Worm (Caenorhabditis elegans) whole organism, late embryonic: ENCODE data around the gene K09C4.4.

Source experiments
- C08G9.2 ChIP-seq: sonication (generic microtip); optimal IDR thresholded peaks from 2 replicates; lab custom pipeline; 2016; ENCODE audit warnings: mild to moderate bottlenecking, missing genetic modification characterization, moderate library complexity, missing compliant biosample characterization
- C38D4.7 ChIP-seq: fragments of 200-800 bp; sonication (Bioruptor generic); optimal IDR thresholded peaks from 2 replicates; lab custom pipeline; 2018; ENCODE audit warnings: mild to moderate bottlenecking, missing genetic modification characterization, moderate library complexity, missing compliant biosample characterization
- K09A11.1 ChIP-seq: sonication (generic microtip); optimal IDR thresholded peaks from 2 replicates; lab custom pipeline; 2017; ENCODE audit warnings: antibody characterized with exemption, mild to moderate bottlenecking, missing genetic modification characterization, missing compliant biosample characterization; ENCODE audit not compliant: insufficient read depth
- Y22D7AL.16 ChIP-seq: sonication (generic microtip); optimal IDR thresholded peaks from 2 replicates; lab custom pipeline; 2016; ENCODE audit warnings: missing genetic modification characterization, missing compliant biosample characterization
- ahr-1 ChIP-seq: sonication (generic microtip); optimal IDR thresholded peaks from 2 replicates; lab custom pipeline; 2016; ENCODE audit warnings: missing genetic modification characterization, missing compliant biosample characterization
- ceh-14 ChIP-seq: sonication (generic microtip); optimal IDR thresholded peaks from 2 replicates; lab custom pipeline; 2016; ENCODE audit warnings: missing genotype, missing genetic modification characterization, missing compliant biosample characterization
- ceh-18 ChIP-seq: sonication (generic microtip); optimal IDR thresholded peaks from 2 replicates; lab custom pipeline; 2016; ENCODE audit warnings: missing genetic modification characterization, missing compliant biosample characterization
- ceh-19 ChIP-seq: fragments of 200-800 bp; sonication (Bioruptor generic); optimal IDR thresholded peaks from 2 replicates; lab custom pipeline; 2018; ENCODE audit warnings: mild to moderate bottlenecking, missing genetic modification characterization, missing compliant biosample characterization
- ceh-22 ChIP-seq: sonication (generic microtip); optimal IDR thresholded peaks from 2 replicates; lab custom pipeline; 2017; ENCODE audit warnings: missing biosample characterization, missing genetic modification characterization
- ceh-24 ChIP-seq: sonication (generic microtip); optimal IDR thresholded peaks from 2 replicates; lab custom pipeline; 2016; ENCODE audit warnings: mild to moderate bottlenecking, missing genetic modification characterization, missing compliant biosample characterization
- ceh-30 ChIP-seq: fragments of 150-350 bp; optimal IDR thresholded peaks from 2 replicates; lab custom pipeline; 2014; ENCODE audit warnings: missing biosample characterization, missing genetic modification characterization
- ceh-31 ChIP-seq: sonication (generic microtip); optimal IDR thresholded peaks from 2 replicates; lab custom pipeline; 2016; ENCODE audit warnings: missing genetic modification characterization, missing compliant biosample characterization
- ceh-45 ChIP-seq: fragments of 200-800 bp; sonication (Bioruptor generic); IDR thresholded peaks from 2 replicates; pipeline ENCODE4 v1.3.6; 2022; ENCODE audit warnings: missing genetic modification reagents, missing genetic modification characterization, missing compliant biosample characterization
- ceh-48 ChIP-seq: sonication (generic microtip); optimal IDR thresholded peaks from 2 replicates; lab custom pipeline; 2016; ENCODE audit warnings: missing genetic modification characterization, inconsistent platforms, missing compliant biosample characterization
- ceh-6 ChIP-seq: fragments of 200-800 bp; sonication (Bioruptor generic); optimal IDR thresholded peaks from 2 replicates; lab custom pipeline; 2018; ENCODE audit warnings: mild to moderate bottlenecking, missing genetic modification characterization, missing compliant biosample characterization
- ceh-9 ChIP-seq: sonication (generic microtip); optimal IDR thresholded peaks from 2 replicates; lab custom pipeline; 2016; ENCODE audit warnings: mild to moderate bottlenecking, missing genetic modification characterization, inconsistent platforms, missing compliant biosample characterization
- che-1 ChIP-seq: sonication (generic microtip); optimal IDR thresholded peaks from 2 replicates; lab custom pipeline; 2016; ENCODE audit warnings: mild to moderate bottlenecking, missing genetic modification characterization, missing compliant biosample characterization
- elt-2 ChIP-seq: sonication (generic microtip); optimal IDR thresholded peaks from 2 replicates; lab custom pipeline; 2016; ENCODE audit warnings: missing genetic modification reagents, missing genetic modification characterization, missing compliant biosample characterization
- elt-4 ChIP-seq: sonication (generic microtip); optimal IDR thresholded peaks from 2 replicates; lab custom pipeline; 2016; ENCODE audit warnings: missing genetic modification characterization, missing compliant biosample characterization
- ets-4 ChIP-seq: sonication (generic microtip); optimal IDR thresholded peaks from 2 replicates; lab custom pipeline; 2016; ENCODE audit warnings: missing genetic modification characterization, missing compliant biosample characterization
- eyg-1 ChIP-seq: sonication (generic microtip); optimal IDR thresholded peaks from 2 replicates; lab custom pipeline; 2016; ENCODE audit warnings: missing genotype, missing genetic modification characterization, missing compliant biosample characterization
- fax-1 ChIP-seq: sonication (generic microtip); optimal IDR thresholded peaks from 2 replicates; lab custom pipeline; 2016; ENCODE audit warnings: missing genotype, missing genetic modification characterization, missing compliant biosample characterization
- gmeb-2 ChIP-seq: sonication (generic microtip); optimal IDR thresholded peaks from 2 replicates; lab custom pipeline; 2016; ENCODE audit warnings: missing genetic modification characterization, inconsistent platforms, missing compliant biosample characterization
- hlh-13 ChIP-seq: fragments of 200-800 bp; sonication (Bioruptor generic); optimal IDR thresholded peaks from 2 replicates; lab custom pipeline; 2018; ENCODE audit warnings: mild to moderate bottlenecking, missing genetic modification characterization, missing compliant biosample characterization
- hlh-15 ChIP-seq: sonication (generic microtip); optimal IDR thresholded peaks from 2 replicates; lab custom pipeline; 2016; ENCODE audit warnings: missing genetic modification characterization, missing compliant biosample characterization
- hlh-30 ChIP-seq: sonication (generic microtip); optimal IDR thresholded peaks from 2 replicates; lab custom pipeline; 2017; ENCODE audit warnings: antibody characterized with exemption, missing genetic modification characterization, missing compliant biosample characterization; ENCODE audit not compliant: insufficient read depth
- hlh-6 ChIP-seq: sonication (generic microtip); optimal IDR thresholded peaks from 2 replicates; lab custom pipeline; 2016; ENCODE audit warnings: missing genotype, missing genetic modification characterization, missing compliant biosample characterization
- lim-6 ChIP-seq: sonication (generic microtip); optimal IDR thresholded peaks from 2 replicates; lab custom pipeline; 2016; ENCODE audit warnings: missing genetic modification characterization, missing compliant biosample characterization
- lin-11 ChIP-seq: fragments of 200-800 bp; sonication (Bioruptor generic); optimal IDR thresholded peaks from 2 replicates; lab custom pipeline; 2018; ENCODE audit warnings: mild to moderate bottlenecking, missing genetic modification characterization, missing compliant biosample characterization
- madf-2 ChIP-seq: sonication (generic microtip); optimal IDR thresholded peaks from 2 replicates; lab custom pipeline; 2017; ENCODE audit warnings: missing genetic modification characterization, missing compliant biosample characterization
- mec-3 ChIP-seq: sonication (generic microtip); optimal IDR thresholded peaks from 2 replicates; lab custom pipeline; 2016; ENCODE audit warnings: borderline replicate concordance, missing genetic modification characterization, missing compliant biosample characterization
- nfya-1 ChIP-seq: sonication (generic microtip); optimal IDR thresholded peaks from 2 replicates; lab custom pipeline; 2017; ENCODE audit warnings: missing genetic modification characterization, mild to moderate bottlenecking, missing compliant biosample characterization, antibody characterized with exemption, moderate library complexity
- nhr-11 ChIP-seq: fragments of 150-350 bp; optimal IDR thresholded peaks from 2 replicates; lab custom pipeline; 2014; ENCODE audit warnings: missing biosample characterization, missing genetic modification characterization
- nhr-232 ChIP-seq: sonication (generic microtip); optimal IDR thresholded peaks from 2 replicates; lab custom pipeline; 2016; ENCODE audit warnings: missing genetic modification characterization, missing compliant biosample characterization
- npax-4 ChIP-seq: sonication (generic microtip); optimal IDR thresholded peaks from 2 replicates; lab custom pipeline; 2016; ENCODE audit warnings: missing genetic modification characterization, missing compliant biosample characterization
- odd-2 ChIP-seq: sonication (generic microtip); optimal IDR thresholded peaks from 2 replicates; lab custom pipeline; 2017; ENCODE audit warnings: antibody characterized with exemption, mild to moderate bottlenecking, missing genetic modification characterization, missing compliant biosample characterization
- pat-9 ChIP-seq: fragments of 200-800 bp; sonication (Bioruptor generic); optimal IDR thresholded peaks from 2 replicates; lab custom pipeline; 2018; ENCODE audit warnings: mild to moderate bottlenecking, missing genetic modification characterization, moderate library complexity, missing compliant biosample characterization
- pax-1 ChIP-seq: fragments of 150-350 bp; optimal IDR thresholded peaks from 2 replicates; lab custom pipeline; 2014; ENCODE audit warnings: missing biosample characterization, missing genetic modification characterization
- pha-2 ChIP-seq: sonication (generic microtip); optimal IDR thresholded peaks from 2 replicates; lab custom pipeline; 2017; ENCODE audit warnings: mild to moderate bottlenecking, missing genetic modification characterization, missing compliant biosample characterization
- pha-4 ChIP-seq: fragments of 150-350 bp; optimal IDR thresholded peaks from 2 replicates; lab custom pipeline; 2018; ENCODE audit warnings: missing biosample characterization, missing genetic modification reagents, missing genetic modification characterization
- pqm-1 ChIP-seq: sonication (generic microtip); optimal IDR thresholded peaks from 2 replicates; lab custom pipeline; 2016; ENCODE audit warnings: missing genetic modification characterization, missing compliant biosample characterization
- pros-1 ChIP-seq: fragments of 150-350 bp; optimal IDR thresholded peaks from 2 replicates; lab custom pipeline; 2014; ENCODE audit warnings: missing biosample characterization, missing genetic modification reagents, missing genetic modification characterization
- rnt-1 ChIP-seq: sonication (generic microtip); optimal IDR thresholded peaks from 2 replicates; lab custom pipeline; 2016; ENCODE audit warnings: missing genetic modification characterization, missing compliant biosample characterization
- sdc-2 ChIP-seq: sonication (generic microtip); optimal IDR thresholded peaks from 2 replicates; lab custom pipeline; 2016; ENCODE audit warnings: missing genotype, missing genetic modification characterization, missing compliant biosample characterization
- sox-2 ChIP-seq: fragments of 200-800 bp; sonication (Bioruptor generic); IDR thresholded peaks from 2 replicates; pipeline ENCODE4 v1.3.6; 2022; ENCODE audit warnings: missing genetic modification reagents, missing genetic modification characterization, missing compliant biosample characterization
- sox-4 ChIP-seq: sonication (generic microtip); optimal IDR thresholded peaks from 2 replicates; lab custom pipeline; 2017; ENCODE audit warnings: mild to moderate bottlenecking, missing genetic modification characterization, inconsistent platforms, missing compliant biosample characterization
- tbx-7 ChIP-seq: sonication (generic microtip); optimal IDR thresholded peaks from 2 replicates; lab custom pipeline; 2016; ENCODE audit warnings: missing genotype, missing genetic modification characterization, missing compliant biosample characterization
- ttx-3 ChIP-seq: sonication (generic microtip); optimal IDR thresholded peaks from 2 replicates; lab custom pipeline; 2016; ENCODE audit warnings: missing genetic modification reagents, missing genetic modification characterization, missing compliant biosample characterization
- unc-3 ChIP-seq, 2 experiments: fragments of 200-800 bp in 1 of 2; sonication (Bioruptor generic) in 1 of 2; sonication (generic microtip) in 1 of 2; conservative IDR thresholded peaks in 1 of 2; optimal IDR thresholded peaks in 1 of 2; 2 replicates each; pipeline versions ENCODE4 v1.3.6 to Lab custom; 2016 to 2022; ENCODE audit warnings: missing compliant biosample characterization in 2 of 2, missing genetic modification characterization in 2 of 2, missing genetic modification reagents in 1 of 2
- unc-42 ChIP-seq: sonication (generic microtip); optimal IDR thresholded peaks from 2 replicates; lab custom pipeline; 2016; ENCODE audit warnings: missing genotype, missing genetic modification characterization, missing compliant biosample characterization
- unc-55 ChIP-seq: sonication (generic microtip); optimal IDR thresholded peaks from 2 replicates; lab custom pipeline; 2017; ENCODE audit warnings: missing biosample characterization, missing genetic modification reagents, missing genetic modification characterization
- unc-86 ChIP-seq: sonication (generic microtip); optimal IDR thresholded peaks from 2 replicates; lab custom pipeline; 2016; ENCODE audit warnings: missing genetic modification characterization, missing compliant biosample characterization
- zip-5 ChIP-seq: sonication (generic microtip); optimal IDR thresholded peaks from 2 replicates; lab custom pipeline; 2016; ENCODE audit warnings: missing genetic modification characterization, missing compliant biosample characterization

Gene K09C4.4

DNA sequence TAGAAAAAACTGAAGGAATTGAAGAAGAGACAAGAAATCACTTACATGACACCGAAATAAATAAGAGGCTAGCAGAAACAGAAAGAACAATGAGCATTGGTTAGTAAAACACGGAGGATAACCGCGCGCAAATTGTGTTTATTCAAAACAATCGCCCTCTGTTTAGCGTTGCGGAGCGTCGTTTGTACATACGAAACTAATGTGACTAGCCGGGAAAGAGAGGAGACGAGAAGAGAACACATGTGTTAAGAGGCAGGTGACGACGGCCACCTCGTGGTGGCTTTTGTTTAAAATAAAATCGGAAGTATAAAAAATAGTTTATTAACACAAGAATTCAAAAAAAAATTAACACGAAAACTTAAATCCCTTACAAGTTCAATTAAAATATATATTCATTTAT, 43.5 kb upstream of the K09C4.4 start, which contains the start of gene F40F4.7:
TSS of gene F40F4.7 (minus strand) at position 122 of the 400 bp plus-strand sequence.
- TF ChIP-seq ceh-9 (tag; lab: Kevin White, UChicago) (no peak), ttx-3 (no peak), odd-2 (no peak), pha-2 (tag; lab: Kevin White, UChicago) (no peak), ceh-18 (tag; lab: Kevin White, UChicago) (peak; percentile 12), pqm-1 (tag; lab: Kevin White, UChicago) (no peak), unc-86 (tag; lab: Kevin White, UChicago) (no peak), unc-55 (peak; percentile 61), elt-2 (tag; lab: Kevin White, UChicago) (no peak), ceh-14 (tag; lab: Kevin White, UChicago) (no peak), hlh-15 (no peak), C08G9.2 (tag; lab: Kevin White, UChicago) (no peak), gmeb-2 (tag; lab: Kevin White, UChicago) (no peak), lim-6 (tag; lab: Kevin White, UChicago) (no peak), Y22D7AL.16 (no peak), fax-1 (tag; lab: Kevin White, UChicago) (no peak), ceh-48 (tag; lab: Kevin White, UChicago) (no peak), ceh-24 (tag; lab: Kevin White, UChicago) (no peak), ceh-30 (tag; lab: Kevin White, UChicago) (no peak), ceh-45 (GFP tag; lab: Robert Waterston, UW) (no peak), hlh-6 (no peak), che-1 (tag; lab: Kevin White, UChicago) (no peak), pax-1 (no peak), tbx-7 (tag; lab: Kevin White, UChicago) (no peak), ets-4 (tag; lab: Kevin White, UChicago) (no peak), npax-4 (tag; lab: Kevin White, UChicago) (no peak), nfya-1 (tag; lab: Kevin White, UChicago) (peak; percentile 54), unc-3 (GFP tag; conservative IDR thresholded peaks at IDR 0.05; lab: Robert Waterston, UW) (no peak), unc-3 (tag; optimal IDR thresholded peaks at IDR 0.05; lab: Kevin White, UChicago) (no peak), zip-5 (tag; lab: Kevin White, UChicago) (no peak), rnt-1 (tag; lab: Kevin White, UChicago) (peak; percentile 29), sox-4 (tag; lab: Kevin White, UChicago) (no peak), sox-2 (GFP tag; lab: Robert Waterston, UW) (no peak), pha-4 (tag; lab: Kevin White, UChicago) (no peak), eyg-1 (tag; lab: Kevin White, UChicago) (no peak), madf-2 (tag; lab: Kevin White, UChicago) (no peak), K09A11.1 (no peak), nhr-232 (tag; lab: Kevin White, UChicago) (no peak), nhr-11 (tag; lab: Kevin White, UChicago) (no peak), hlh-13 (no peak), sdc-2 (tag; lab: Kevin White, UChicago) (peak; percentile 7), lin-11 (no peak), ceh-6 (GFP tag; lab: Kevin White, UChicago) (no peak), ceh-31 (tag; lab: Kevin White, UChicago) (peak; percentile 41), ceh-22 (tag; lab: Kevin White, UChicago) (no peak), ceh-19 (GFP tag; lab: Kevin White, UChicago) (no peak), pros-1 (no peak), hlh-30 (tag; lab: Kevin White, UChicago) (peak; percentile 91), unc-42 (tag; lab: Kevin White, UChicago) (peak; percentile 72), mec-3 (tag; lab: Kevin White, UChicago) (no peak), pat-9 (tag; lab: Kevin White, UChicago) (no peak), ahr-1 (tag; lab: Kevin White, UChicago) (no peak), elt-4 (tag; lab: Kevin White, UChicago) (no peak), C38D4.7 (GFP tag; lab: Kevin White, UChicago) (no peak)
